Fruit fly (Drosophila melanogaster) Kc167 (cell line): ENCODE data around the gene CG3213.

Source experiments
- Myc ChIP-seq: fragments of >200 bp; optimal IDR thresholded peaks from 2 replicates; lab custom pipeline; 2017; ENCODE audit warnings: missing external identifiers
- h ChIP-seq: fragments of >200 bp; optimal IDR thresholded peaks from 3 replicates; lab custom pipeline; 2018; ENCODE audit warnings: missing external identifiers
- insv ChIP-seq: fragments of >200 bp; optimal IDR thresholded peaks from 3 replicates; lab custom pipeline; 2018; ENCODE audit warnings: missing external identifiers
- psq ChIP-seq: fragments of >200 bp; optimal IDR thresholded peaks from 2 replicates; lab custom pipeline; 2017; ENCODE audit warnings: missing external identifiers

- no peak for TF ChIP-seq h (lab: Kevin White, UChicago)
- TF ChIP-seq psq (lab: Kevin White, UChicago) = no peak
- no peak for TF ChIP-seq insv
- TF ChIP-seq Myc (lab: Kevin White, UChicago) = no peak
Measured at dm6 chr2L:3524729-3525181, 5.3 kb upstream of the CG3213 start, which contains the start of gene CG8852.
